Worm (Caenorhabditis elegans): ENCODE data around the gene pept-2.

The pept-2 gene

ce11 chrIV:10820837-10821671 is 30.6 kb downstream of the pept-2 start:
- TF ChIP-seq nfya-1 (tag; optimal IDR thresholded peaks at IDR 0.05; ENCODE audit: insufficient read depth) = peak; percentile 5
- TF ChIP-seq nhr-67 (tag; optimal IDR thresholded peaks at IDR 0.05) = no peak

- TF ChIP-seq egl-5 (tag; optimal IDR thresholded peaks at IDR 0.05) (peak; percentile 40), fkh-2 (tag; optimal IDR thresholded peaks at IDR 0.05) (no peak), pha-4 (tag; optimal IDR thresholded peaks at IDR 0.05) (peak; percentile 88), zag-1 (tag; optimal IDR thresholded peaks at IDR 0.05) (peak; percentile 59), nhr-237 (tag; optimal IDR thresholded peaks at IDR 0.05) (no peak), daf-12 (tag; optimal IDR thresholded peaks at IDR 0.05) (no peak), nhr-23 (tag; optimal IDR thresholded peaks at IDR 0.05) (peak; percentile 82), nfya-1 (tag; optimal IDR thresholded peaks at IDR 0.05; ENCODE audit: insufficient read depth) (peak; percentile 68), unc-39 (tag; optimal IDR thresholded peaks at IDR 0.05) (no peak), nhr-12 (tag; optimal IDR thresholded peaks at IDR 0.05) (no peak), lin-39 (tag; optimal IDR thresholded peaks at IDR 0.05) (peak; percentile 80), unc-62 (GFP tag; optimal IDR thresholded peaks at IDR 0.05) (peak; percentile 77), ceh-9 (tag; optimal IDR thresholded peaks at IDR 0.05) (no peak), mml-1 (tag; optimal IDR thresholded peaks at IDR 0.05) (no peak), ceh-16 (tag; optimal IDR thresholded peaks at IDR 0.05) (no peak), nhr-67 (tag; optimal IDR thresholded peaks at IDR 0.05) (peak; percentile 8), nhr-77 (tag; optimal IDR thresholded peaks at IDR 0.05) (no peak), lsy-12 (tag; optimal IDR thresholded peaks at IDR 0.05) (peak; percentile 3), skn-1 (tag; optimal IDR thresholded peaks at IDR 0.05) (peak; percentile 91), lin-15B (tag; optimal IDR thresholded peaks at IDR 0.05) (peak; percentile 59), ztf-11 (tag; optimal IDR thresholded peaks at IDR 0.05) (no peak), nhr-11 (tag; optimal IDR thresholded peaks at IDR 0.05) (peak; percentile 88), tbx-2 (tag; optimal IDR thresholded peaks at IDR 0.05) (peak; percentile 75), nhr-28 (tag; optimal IDR thresholded peaks at IDR 0.05) (no peak), eor-1 (tag; optimal IDR thresholded peaks at IDR 0.05) (no peak), nhr-43 (tag; optimal IDR thresholded peaks at IDR 0.05; ENCODE audit: poor library complexity, severe bottlenecking) (peak; percentile 73), fkh-10 (GFP tag; optimal IDR thresholded peaks at IDR 0.05) (peak; percentile 49), hmg-11 (tag; optimal IDR thresholded peaks at IDR 0.05) (peak; percentile 92), ama-1 (optimal IDR thresholded peaks at IDR 0.05) (peak; percentile 36), elt-2 (tag; optimal IDR thresholded peaks at IDR 0.05) (peak; percentile 77), R02D3.7 (tag; optimal IDR thresholded peaks at IDR 0.05) (peak; percentile 15), pqm-1 (tag; optimal IDR thresholded peaks at IDR 0.05) (peak; percentile 74), nhr-25 (tag; optimal IDR thresholded peaks at IDR 0.05) (peak; percentile 93), egl-27 (tag; optimal IDR thresholded peaks at IDR 0.05) (peak; percentile 74), ztf-4 (tag; optimal IDR thresholded peaks at IDR 0.05) (no peak), jun-1 (tag; optimal IDR thresholded peaks at IDR 0.05) (peak; percentile 94), fos-1 (tag; optimal IDR thresholded peaks at IDR 0.05) (peak; percentile 84), snpc-4 (tag; optimal IDR thresholded peaks at IDR 0.05) (peak; percentile 72), sea-2 (GFP tag; optimal IDR thresholded peaks at IDR 0.05) (no peak), elt-1 (tag; optimal IDR thresholded peaks at IDR 0.05) (peak; percentile 71), ceh-28 (tag; optimal IDR thresholded peaks at IDR 0.05) (peak; percentile 72)
These were observed 31.3 kb downstream of the pept-2 start for ce11 chrIV:10821672-10822304.

Data from whole organism, L3 larva.